Fruit fly (Drosophila melanogaster): ENCODE measurements around the gene CG4766.
A peak's percentile ranks its signal among the peaks of the same experiment; 100 is the strongest.

CG4766 gene

DNA sequence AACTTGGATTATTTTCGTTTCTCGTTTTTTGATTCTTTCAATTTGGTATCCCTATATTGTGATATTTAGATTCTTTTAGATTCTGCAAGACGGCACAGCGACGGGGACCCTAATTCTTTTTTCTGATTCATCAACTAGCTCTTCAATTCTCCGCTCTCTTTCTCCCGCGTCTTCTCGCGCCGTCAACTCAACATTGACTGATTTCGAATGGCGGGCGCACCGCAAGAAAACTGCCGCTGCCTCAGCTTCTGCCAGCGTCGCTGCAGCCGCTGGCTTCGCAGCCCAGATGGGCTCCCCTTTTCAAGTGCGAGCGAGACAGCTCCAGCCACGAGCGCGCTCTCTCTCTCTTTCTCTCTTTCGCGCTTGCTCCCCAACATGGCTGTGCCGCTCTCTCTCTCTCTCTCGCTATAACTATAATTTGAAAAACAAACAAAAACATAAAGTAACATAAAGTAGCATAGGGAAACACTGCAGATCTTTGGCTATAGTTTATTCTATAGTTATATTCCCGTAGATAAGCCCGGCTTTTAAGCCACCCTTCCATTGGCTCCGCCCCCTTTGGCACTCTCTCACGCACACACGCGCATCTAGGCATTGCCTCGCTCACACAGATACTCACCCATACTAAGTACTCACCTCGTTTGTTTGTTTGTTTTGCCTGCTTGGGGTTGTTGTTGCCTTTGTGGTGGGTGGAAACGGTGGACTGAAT is 12.5 kb upstream of the CG4766 start, which contains the start of gene mab-21:
TSS of gene mab-21 (minus strand) at position 206 of the 709 bp plus-strand sequence.
- peak; percentile 18 for TF ChIP-seq fru (GFP tag; optimal IDR thresholded peaks at IDR 0.05)
- TF ChIP-seq N (GFP tag; optimal IDR thresholded peaks at IDR 0.05): peak; percentile 20
- peak; percentile 4 for TF ChIP-seq h (GFP tag; optimal IDR thresholded peaks at IDR 0.05)
- TF ChIP-seq Vsx2 (GFP tag; optimal IDR thresholded peaks at IDR 0.05; ENCODE audit: partially characterized antibody): peak; percentile 17
- no peak for TF ChIP-seq Dif (GFP tag; optimal IDR thresholded peaks at IDR 0.05; ENCODE audit: partially characterized antibody)

DNA sequence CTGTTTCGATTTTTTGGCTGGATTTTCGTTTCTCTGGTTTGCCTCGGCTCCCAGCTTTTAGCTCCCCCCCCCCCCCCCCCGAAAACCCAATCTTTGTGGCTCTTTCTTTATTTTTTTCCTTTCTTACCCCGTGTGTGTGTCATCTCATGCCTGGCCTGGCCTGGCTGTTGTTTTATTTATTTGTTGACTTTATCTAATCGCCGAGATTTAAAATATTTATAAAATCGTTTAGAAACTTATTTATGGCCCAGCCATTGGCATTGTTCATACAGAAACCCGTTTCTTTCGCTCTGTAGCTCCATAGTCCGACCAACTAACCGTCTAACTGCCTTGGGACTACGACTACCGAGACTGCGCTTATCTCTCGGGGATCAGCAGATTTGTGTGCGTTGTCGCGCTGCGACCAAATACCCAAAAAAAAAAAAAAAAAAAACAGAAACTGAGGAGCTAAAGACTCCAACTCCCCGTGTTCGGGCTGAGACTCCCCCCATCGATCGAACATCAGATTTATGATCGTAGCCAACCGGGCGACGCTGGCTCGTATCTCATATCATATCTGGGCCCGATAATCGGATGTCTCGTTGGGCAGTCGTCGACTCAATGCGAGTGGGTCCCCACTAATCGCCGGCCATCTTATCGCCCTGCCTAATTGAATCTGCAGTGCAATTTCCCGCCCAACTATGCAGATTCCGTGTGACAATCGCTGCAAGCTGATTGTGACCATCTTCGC is 10.1 kb upstream of the CG4766 start:
- no peak for TF ChIP-seq fru (GFP tag; optimal IDR thresholded peaks at IDR 0.05)
- TF ChIP-seq pan (optimal IDR thresholded peaks at IDR 0.05): no peak
- no peak for TF ChIP-seq jim (GFP tag; optimal IDR thresholded peaks at IDR 0.05)
- TF ChIP-seq dsf (GFP tag; optimal IDR thresholded peaks at IDR 0.05; ENCODE audit: borderline replicate concordance): no peak
- no peak for TF ChIP-seq Hr83 (GFP tag; optimal IDR thresholded peaks at IDR 0.05; ENCODE audit: poor library complexity, severe bottlenecking)
- no peak for TF ChIP-seq Sp1 (GFP tag; optimal IDR thresholded peaks at IDR 0.05)
- TF ChIP-seq brk (GFP tag; optimal IDR thresholded peaks at IDR 0.05): no peak
- TF ChIP-seq woc (GFP tag; optimal IDR thresholded peaks at IDR 0.05): no peak
- TF ChIP-seq CG32264 (GFP tag; optimal IDR thresholded peaks at IDR 0.05): no peak

DNA sequence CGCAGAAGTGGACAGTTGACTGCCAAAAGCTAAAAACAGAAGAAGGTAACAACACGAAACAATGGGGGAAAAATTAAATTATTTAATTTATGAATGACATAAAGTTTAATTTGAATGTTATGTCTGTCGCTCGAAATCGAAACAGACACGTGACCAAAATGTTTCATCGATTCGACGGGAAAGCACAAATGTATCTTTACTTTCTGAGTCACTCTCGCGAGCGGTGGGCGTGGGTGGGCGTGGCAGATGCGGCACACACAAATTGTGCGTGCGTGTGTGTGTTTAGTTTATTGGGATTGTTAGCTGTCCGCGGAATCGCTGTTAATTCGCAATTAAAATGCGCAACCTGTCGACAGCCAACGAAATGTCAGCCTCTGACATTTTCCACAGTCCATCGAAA is 6.9 kb upstream of the CG4766 start:
- TF ChIP-seq sage (GFP tag; optimal IDR thresholded peaks at IDR 0.05) (no peak), Dif (GFP tag; optimal IDR thresholded peaks at IDR 0.05; ENCODE audit: partially characterized antibody) (no peak), brk (GFP tag; optimal IDR thresholded peaks at IDR 0.05) (no peak), Rel (GFP tag; optimal IDR thresholded peaks at IDR 0.05) (no peak), Rel (tag; optimal IDR thresholded peaks at IDR 0.05) (peak; percentile 62), pan (optimal IDR thresholded peaks at IDR 0.05) (no peak)

DNA sequence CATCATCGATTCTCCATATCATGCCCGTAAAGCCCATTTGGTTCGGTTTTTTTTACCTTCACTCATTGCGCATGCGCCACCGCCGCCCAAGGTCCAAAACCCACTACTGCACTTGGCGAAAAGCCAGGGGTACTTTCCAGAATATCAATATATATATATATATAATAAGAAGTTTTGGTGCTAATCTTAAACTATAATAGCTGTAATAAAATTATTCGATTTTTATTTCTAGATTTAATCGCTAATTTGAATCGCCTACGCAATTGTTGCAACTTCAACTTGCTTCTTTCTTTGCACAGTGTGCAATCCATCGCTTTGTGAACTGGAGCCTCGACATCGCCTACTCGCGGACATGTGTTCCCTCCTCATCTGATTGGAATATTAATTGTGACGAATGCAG is 3.2 kb upstream of the CG4766 start:
- TF ChIP-seq N (GFP tag; optimal IDR thresholded peaks at IDR 0.05) (no peak), Abd-B (GFP tag; optimal IDR thresholded peaks at IDR 0.05) (no peak), jim (GFP tag; optimal IDR thresholded peaks at IDR 0.05) (no peak), woc (GFP tag; optimal IDR thresholded peaks at IDR 0.05) (no peak), Hr83 (GFP tag; optimal IDR thresholded peaks at IDR 0.05; ENCODE audit: poor library complexity, severe bottlenecking) (no peak), fru (GFP tag; optimal IDR thresholded peaks at IDR 0.05) (no peak), Rel (GFP tag; optimal IDR thresholded peaks at IDR 0.05) (no peak), Rel (tag; optimal IDR thresholded peaks at IDR 0.05) (no peak), Sp1 (GFP tag; optimal IDR thresholded peaks at IDR 0.05) (peak; percentile 18), rgr (GFP tag; optimal IDR thresholded peaks at IDR 0.05) (peak; percentile 15), Hnf4 (GFP tag; optimal IDR thresholded peaks at IDR 0.05) (no peak), Dfd (GFP tag; optimal IDR thresholded peaks at IDR 0.05) (no peak), psq (GFP tag; optimal IDR thresholded peaks at IDR 0.05) (no peak), GATAd (GFP tag; optimal IDR thresholded peaks at IDR 0.05) (no peak), CG32264 (GFP tag; optimal IDR thresholded peaks at IDR 0.05) (no peak), CG9705 (GFP tag; optimal IDR thresholded peaks at IDR 0.05) (no peak), Hr78 (GFP tag; optimal IDR thresholded peaks at IDR 0.05) (no peak), lola (GFP tag; optimal IDR thresholded peaks at IDR 0.05) (no peak), dl (GFP tag; optimal IDR thresholded peaks at IDR 0.05; ENCODE audit: insufficient read depth in 1 of 2, partially characterized antibody in 2 of 2) (no peak), Myc (optimal IDR thresholded peaks at IDR 0.05) (no peak), ey (GFP tag; optimal IDR thresholded peaks at IDR 0.05) (no peak), usp (GFP tag; optimal IDR thresholded peaks at IDR 0.05) (no peak), brk (GFP tag; optimal IDR thresholded peaks at IDR 0.05) (no peak), Dif (GFP tag; optimal IDR thresholded peaks at IDR 0.05; ENCODE audit: partially characterized antibody) (no peak), HLH106 (tag; optimal IDR thresholded peaks at IDR 0.05) (peak; percentile 27), sv (GFP tag; optimal IDR thresholded peaks at IDR 0.05) (no peak), h (GFP tag; optimal IDR thresholded peaks at IDR 0.05) (no peak), foxo (GFP tag; optimal IDR thresholded peaks at IDR 0.05) (peak in 1 of 2 experiments; percentile 18), dmrt93B (GFP tag; optimal IDR thresholded peaks at IDR 0.05) (peak; percentile 0), Mio (GFP tag; optimal IDR thresholded peaks at IDR 0.05) (no peak), dsf (GFP tag; optimal IDR thresholded peaks at IDR 0.05; ENCODE audit: borderline replicate concordance) (no peak)
